Fruit fly (Drosophila melanogaster): ENCODE results near the gene Ddrgk1.

Gene Ddrgk1

DNA sequence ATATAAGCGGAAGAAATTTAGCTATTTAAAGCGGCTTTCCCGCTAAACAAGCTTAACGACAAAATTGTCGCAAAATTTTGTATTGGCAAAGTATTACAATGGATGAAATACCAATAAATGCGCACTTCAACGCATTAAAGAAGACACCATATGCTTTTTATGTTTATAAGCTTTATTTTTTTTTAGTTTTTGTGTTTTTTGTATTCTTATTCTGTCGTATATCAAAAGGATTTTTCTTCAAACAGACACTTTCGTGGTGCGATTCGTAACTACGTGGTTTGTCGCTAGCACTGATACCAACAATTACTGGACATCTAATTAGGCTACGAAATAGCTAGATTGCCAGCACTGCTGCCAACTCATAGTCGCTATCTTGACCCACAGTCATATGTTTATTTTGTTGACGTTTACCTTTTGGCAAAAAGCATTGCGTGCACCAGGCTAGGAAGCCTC, at the start of gene Ddrgk1 (continued):
- TF ChIP-seq mld (GFP tag; IDR thresholded peaks at IDR 0.05; ENCODE audit: partially characterized antibody) (no peak), CG2116 (GFP tag; optimal IDR thresholded peaks at IDR 0.05) (peak; percentile 32), CkIIα-i1 (GFP tag; IDR thresholded peaks at IDR 0.05) (no peak), Fer3 (tag; optimal IDR thresholded peaks at IDR 0.05) (no peak), vvl (GFP tag; IDR thresholded peaks at IDR 0.05) (0 out of 2 replicates have a peak, but pooled peaks have one; percentile 10), NfI (GFP tag; optimal IDR thresholded peaks at IDR 0.05) (peak; percentile 23), B-H1 (GFP tag; IDR thresholded peaks at IDR 0.05) (no peak), CG10147 (GFP tag; optimal IDR thresholded peaks at IDR 0.05) (peak; percentile 4), Gsc (GFP tag; IDR thresholded peaks at IDR 0.05) (no peak), CG5180 (GFP tag; optimal IDR thresholded peaks at IDR 0.05) (no peak), CG17361 (GFP tag; IDR thresholded peaks at IDR 0.05) (0 out of 3 replicates have a peak, but pooled peaks have one; percentile 30), Ets97D (GFP tag; optimal IDR thresholded peaks at IDR 0.05) (peak; percentile 59), Sry-δ (GFP tag; optimal IDR thresholded peaks at IDR 0.05) (peak; percentile 34), CG18764 (GFP tag; optimal IDR thresholded peaks at IDR 0.05) (peak; percentile 17), so (GFP tag; IDR thresholded peaks at IDR 0.05) (no peak), Sry-β (GFP tag; optimal IDR thresholded peaks at IDR 0.05) (peak; percentile 96), CG13296 (GFP tag; optimal IDR thresholded peaks at IDR 0.05) (no peak), seq (GFP tag; IDR thresholded peaks at IDR 0.05) (no peak), Xrp1 (GFP tag; IDR thresholded peaks at IDR 0.05) (peak; percentile 31; the same call in 1 of the 2 replicates), lilli (GFP tag; optimal IDR thresholded peaks at IDR 0.05) (peak; percentile 53), Aef1 (GFP tag; IDR thresholded peaks at IDR 0.05) (0 out of 3 replicates have a peak, but pooled peaks have one; percentile 22), abd-A (tag; optimal IDR thresholded peaks at IDR 0.05) (no peak), Chrac-16 (GFP tag; optimal IDR thresholded peaks at IDR 0.05) (peak; percentile 6), chif (GFP tag; optimal IDR thresholded peaks at IDR 0.05) (peak in 1 of 2 experiments; percentile 12), ttk (GFP tag; IDR thresholded peaks at IDR 0.05) (no peak), CG8290 (GFP tag; optimal IDR thresholded peaks at IDR 0.05) (peak; percentile 67), CG8290 (tag; optimal IDR thresholded peaks at IDR 0.05) (no peak), CG33557 (GFP tag; optimal IDR thresholded peaks at IDR 0.05) (peak; percentile 6), CG4424 (GFP tag; optimal IDR thresholded peaks at IDR 0.05) (peak; percentile 30), CG10274 (GFP tag; optimal IDR thresholded peaks at IDR 0.05) (no peak), kay (GFP tag; optimal IDR thresholded peaks at IDR 0.05) (peak; percentile 52), CG43689 (GFP tag; IDR thresholded peaks at IDR 0.05) (no peak), Pdp1 (GFP tag; optimal IDR thresholded peaks at IDR 0.05) (peak in 1 of 2 experiments; percentile 27), E2f1 (GFP tag; IDR thresholded peaks at IDR 0.05) (0 out of 2 replicates have a peak, but pooled peaks have one; percentile 7), prd (optimal IDR thresholded peaks at IDR 0.05) (no peak), prd (GFP tag; IDR thresholded peaks at IDR 0.05) (peak; percentile 56; the same call in 2 of the 3 replicates), CG2120 (GFP tag; optimal IDR thresholded peaks at IDR 0.05) (peak; percentile 50), mam (GFP tag; optimal IDR thresholded peaks at IDR 0.05) (peak; percentile 31), gro (GFP tag; optimal IDR thresholded peaks at IDR 0.05) (peak; percentile 6), CG32532 (GFP tag; IDR thresholded peaks at IDR 0.05) (peak; percentile 33; the same call in 1 of the 2 replicates), CG12744 (GFP tag; optimal IDR thresholded peaks at IDR 0.05) (no peak), CG2129 (GFP tag; IDR thresholded peaks at IDR 0.05; ENCODE audit: partially characterized antibody) (no peak), Med (GFP tag) (peak; percentile 81), CG12391 (tag; optimal IDR thresholded peaks at IDR 0.05) (peak; percentile 46), tup (GFP tag; optimal IDR thresholded peaks at IDR 0.05) (no peak), az2 (GFP tag; optimal IDR thresholded peaks at IDR 0.05) (peak; percentile 19), cato (GFP tag; optimal IDR thresholded peaks at IDR 0.05; ENCODE audit: borderline replicate concordance) (no peak), Neu2 (GFP tag; optimal IDR thresholded peaks at IDR 0.05; ENCODE audit: borderline replicate concordance) (no peak), inv (GFP tag; IDR thresholded peaks at IDR 0.05; ENCODE audit: partially characterized antibody) (no peak), phol (tag; optimal IDR thresholded peaks at IDR 0.05) (peak; percentile 38), Sin3A (optimal IDR thresholded peaks at IDR 0.05) (peak; percentile 14)
